Worm (Caenorhabditis elegans) whole organism, late embryonic: ENCODE results near the gene asp-15.

Source experiments
- C38D4.7 ChIP-seq: fragments of 200-800 bp; sonication (Bioruptor generic); optimal IDR thresholded peaks from 2 replicates; lab custom pipeline; 2018; ENCODE audit warnings: mild to moderate bottlenecking, missing genetic modification characterization, moderate library complexity, missing compliant biosample characterization
- K09A11.1 ChIP-seq: sonication (generic microtip); optimal IDR thresholded peaks from 2 replicates; lab custom pipeline; 2017; ENCODE audit warnings: antibody characterized with exemption, mild to moderate bottlenecking, missing genetic modification characterization, missing compliant biosample characterization; ENCODE audit not compliant: insufficient read depth
- T23F11.4 ChIP-seq: fragments of 200-800 bp; sonication (Bioruptor generic); optimal IDR thresholded peaks from 2 replicates; lab custom pipeline; 2018; ENCODE audit warnings: mild to moderate bottlenecking, missing genetic modification characterization, missing compliant biosample characterization
- ceh-18 ChIP-seq: sonication (generic microtip); optimal IDR thresholded peaks from 2 replicates; lab custom pipeline; 2016; ENCODE audit warnings: missing genetic modification characterization, missing compliant biosample characterization
- ceh-6 ChIP-seq: fragments of 200-800 bp; sonication (Bioruptor generic); optimal IDR thresholded peaks from 2 replicates; lab custom pipeline; 2018; ENCODE audit warnings: mild to moderate bottlenecking, missing genetic modification characterization, missing compliant biosample characterization
- hlh-15 ChIP-seq: sonication (generic microtip); optimal IDR thresholded peaks from 2 replicates; lab custom pipeline; 2016; ENCODE audit warnings: missing genetic modification characterization, missing compliant biosample characterization
- lim-6 ChIP-seq: sonication (generic microtip); optimal IDR thresholded peaks from 2 replicates; lab custom pipeline; 2016; ENCODE audit warnings: missing genetic modification characterization, missing compliant biosample characterization
- lin-11 ChIP-seq: fragments of 200-800 bp; sonication (Bioruptor generic); optimal IDR thresholded peaks from 2 replicates; lab custom pipeline; 2018; ENCODE audit warnings: mild to moderate bottlenecking, missing genetic modification characterization, missing compliant biosample characterization
- pqm-1 ChIP-seq: sonication (generic microtip); optimal IDR thresholded peaks from 2 replicates; lab custom pipeline; 2016; ENCODE audit warnings: missing genetic modification characterization, missing compliant biosample characterization
- ref-2 ChIP-seq: sonication (generic microtip); optimal IDR thresholded peaks from 2 replicates; lab custom pipeline; 2016; ENCODE audit warnings: missing genetic modification characterization, missing compliant biosample characterization
- syd-9 ChIP-seq: sonication (generic microtip); optimal IDR thresholded peaks from 2 replicates; lab custom pipeline; 2016; ENCODE audit warnings: mild to moderate bottlenecking, missing genetic modification characterization, moderate library complexity, missing compliant biosample characterization
- unc-86 ChIP-seq: sonication (generic microtip); optimal IDR thresholded peaks from 2 replicates; lab custom pipeline; 2016; ENCODE audit warnings: missing genetic modification characterization, missing compliant biosample characterization

ce11 chrV:19010405-19010804 lies 34.2 kb downstream of the asp-15 start:
- TF ChIP-seq K09A11.1, result no peak
- no peak for TF ChIP-seq lin-11 (tag; lab: Kevin White, UChicago)
- TF ChIP-seq unc-86 (tag; lab: Kevin White, UChicago), result no peak
- TF ChIP-seq C38D4.7, result no peak
- no peak for TF ChIP-seq lim-6 (tag; lab: Kevin White, UChicago)
- no peak for TF ChIP-seq hlh-15 (tag; lab: Kevin White, UChicago)
- TF ChIP-seq ceh-6, result no peak
- TF ChIP-seq T23F11.4 (GFP tag; lab: Kevin White, UChicago), result no peak
- no peak for TF ChIP-seq syd-9 (tag; lab: Kevin White, UChicago)
- no peak for TF ChIP-seq ceh-18
- no peak for TF ChIP-seq ref-2 (tag; lab: Kevin White, UChicago)
- TF ChIP-seq pqm-1 (tag; lab: Kevin White, UChicago), result no peak
